Fruit fly (Drosophila melanogaster): ENCODE data around the gene CG12713.

CG12713 gene

DNA sequence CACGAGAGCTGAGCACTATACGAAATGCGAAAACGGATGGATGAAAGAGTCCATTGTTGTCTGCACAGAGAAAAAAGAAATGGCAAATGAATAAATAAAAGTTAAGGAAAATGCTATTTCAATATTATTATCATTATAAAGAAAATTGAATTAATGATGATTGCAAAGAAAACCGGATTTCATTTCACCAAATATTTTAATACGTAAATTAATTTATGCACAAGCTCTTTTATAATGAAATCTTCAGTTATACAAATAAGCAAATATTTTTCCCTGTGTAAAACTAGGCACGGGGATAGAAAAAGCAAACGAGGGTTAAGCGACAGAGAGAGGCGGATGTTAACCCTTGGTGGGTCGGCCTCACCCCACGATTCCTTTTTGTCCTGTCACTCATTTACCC lies 44.9 kb upstream of the CG12713 start (continued):
- peak; percentile 51 for TF ChIP-seq CG1602 (GFP tag; optimal IDR thresholded peaks at IDR 0.05)
- TF ChIP-seq sob (GFP tag; IDR thresholded peaks at IDR 0.05): no peak
- no peak for TF ChIP-seq gt (GFP tag; IDR thresholded peaks at IDR 0.05)
- TF ChIP-seq CG14860 (GFP tag; IDR thresholded peaks at IDR 0.05; ENCODE audit: partially characterized antibody): no peak
- TF ChIP-seq Hmx (GFP tag; optimal IDR thresholded peaks at IDR 0.05): no peak
- TF ChIP-seq CG17829 (tag; optimal IDR thresholded peaks at IDR 0.05): peak; percentile 86
- TF ChIP-seq Antp (GFP tag; optimal IDR thresholded peaks at IDR 0.05): no peak
- TF ChIP-seq CG12155 (GFP tag; optimal IDR thresholded peaks at IDR 0.05): no peak
- no peak for TF ChIP-seq sim (GFP tag; IDR thresholded peaks at IDR 0.05)
- peak; percentile 65 for TF ChIP-seq gcm (GFP tag; optimal IDR thresholded peaks at IDR 0.05)
- TF ChIP-seq bowl (GFP tag; IDR thresholded peaks at IDR 0.05): no peak
- TF ChIP-seq CG12769 (tag; optimal IDR thresholded peaks at IDR 0.05): no peak
- TF ChIP-seq eve (GFP tag; optimal IDR thresholded peaks at IDR 0.05): peak in 1 of 2 experiments; percentile 73
- 0 out of 2 replicates have a peak, but pooled peaks have one; percentile 52 for TF ChIP-seq CG10959 (GFP tag; IDR thresholded peaks at IDR 0.05)
- no peak for TF ChIP-seq CG10366 (GFP tag; IDR thresholded peaks at IDR 0.05)
- TF ChIP-seq CG7271 (tag; optimal IDR thresholded peaks at IDR 0.05): peak; percentile 61
- TF ChIP-seq tgo (GFP tag; IDR thresholded peaks at IDR 0.05): peak; percentile 43; the same call in 2 of the 3 replicates
- peak; percentile 18; the same call in 1 of the 3 replicates for TF ChIP-seq croc (GFP tag; conservative IDR thresholded peaks at IDR 0.05)
- peak; percentile 52 for TF ChIP-seq CG30403 (GFP tag; optimal IDR thresholded peaks at IDR 0.05)
- TF ChIP-seq CG31441 (GFP tag; IDR thresholded peaks at IDR 0.05): peak; percentile 81
- TF ChIP-seq tap (tag; optimal IDR thresholded peaks at IDR 0.05): peak; percentile 53
- no peak for TF ChIP-seq BEAF-32 (GFP tag; optimal IDR thresholded peaks at IDR 0.05)
- TF ChIP-seq CG17612 (GFP tag; IDR thresholded peaks at IDR 0.05): no peak
- peak; percentile 59 for TF ChIP-seq CG17359 (tag; optimal IDR thresholded peaks at IDR 0.05)
- TF ChIP-seq CG7987 (GFP tag; optimal IDR thresholded peaks at IDR 0.05): no peak
- peak; percentile 72 for TF ChIP-seq CG7839 (tag; optimal IDR thresholded peaks at IDR 0.05)
- peak; percentile 68 for TF ChIP-seq CG13775 (GFP tag; optimal IDR thresholded peaks at IDR 0.05)
- no peak for TF ChIP-seq CG17912 (GFP tag; optimal IDR thresholded peaks at IDR 0.05)
- TF ChIP-seq CG10979 (tag; optimal IDR thresholded peaks at IDR 0.05): peak; percentile 85
- no peak for TF ChIP-seq CG1647 (GFP tag; optimal IDR thresholded peaks at IDR 0.05)
- TF ChIP-seq Hmr (GFP tag; optimal IDR thresholded peaks at IDR 0.05): peak; percentile 53
- peak; percentile 69 for TF ChIP-seq dmrt99B (tag; optimal IDR thresholded peaks at IDR 0.05)
- 0 out of 2 replicates have a peak, but pooled peaks have one; percentile 20 for TF ChIP-seq CG14014 (GFP tag; IDR thresholded peaks at IDR 0.05)
- TF ChIP-seq Xbp1 (GFP tag; optimal IDR thresholded peaks at IDR 0.05): peak; percentile 41
- no peak for TF ChIP-seq ken (GFP tag; IDR thresholded peaks at IDR 0.05)
- no peak for TF ChIP-seq D (optimal IDR thresholded peaks at IDR 0.05)
- TF ChIP-seq D (GFP tag; optimal IDR thresholded peaks at IDR 0.05): peak; percentile 70
- TF ChIP-seq fd96Cb (tag; optimal IDR thresholded peaks at IDR 0.05): peak; percentile 53
- peak; percentile 53 for TF ChIP-seq Spps (tag; optimal IDR thresholded peaks at IDR 0.05)
- no peak for TF ChIP-seq CG3726 (GFP tag; IDR thresholded peaks at IDR 0.05)
- no peak for TF ChIP-seq ase (GFP tag; IDR thresholded peaks at IDR 0.05)
- TF ChIP-seq CG9727 (GFP tag; optimal IDR thresholded peaks at IDR 0.05): peak; percentile 79
- TF ChIP-seq D19A (tag; optimal IDR thresholded peaks at IDR 0.05): peak; percentile 76
- no peak for TF ChIP-seq bigmax (GFP tag; optimal IDR thresholded peaks at IDR 0.05)
- no peak for TF ChIP-seq NFAT (GFP tag; IDR thresholded peaks at IDR 0.05)
- peak; percentile 33 for TF ChIP-seq CG17385 (GFP tag; optimal IDR thresholded peaks at IDR 0.05)
- peak; percentile 4 for TF ChIP-seq CG3281 (GFP tag; optimal IDR thresholded peaks at IDR 0.05)
- peak; percentile 67 for TF ChIP-seq sens (GFP tag)
- 0 out of 2 replicates have a peak, but pooled peaks have one; percentile 3 for TF ChIP-seq CG4360 (GFP tag; IDR thresholded peaks at IDR 0.05)
- TF ChIP-seq CG15696 (tag; optimal IDR thresholded peaks at IDR 0.05): peak; percentile 77
- no peak for TF ChIP-seq NfI (GFP tag; optimal IDR thresholded peaks at IDR 0.05)

All from whole organism, embryonic.